Worm (Caenorhabditis elegans): Measurements from ENCODE around the gene Y59H11AM.4.

The Y59H11AM.4 gene

DNA sequence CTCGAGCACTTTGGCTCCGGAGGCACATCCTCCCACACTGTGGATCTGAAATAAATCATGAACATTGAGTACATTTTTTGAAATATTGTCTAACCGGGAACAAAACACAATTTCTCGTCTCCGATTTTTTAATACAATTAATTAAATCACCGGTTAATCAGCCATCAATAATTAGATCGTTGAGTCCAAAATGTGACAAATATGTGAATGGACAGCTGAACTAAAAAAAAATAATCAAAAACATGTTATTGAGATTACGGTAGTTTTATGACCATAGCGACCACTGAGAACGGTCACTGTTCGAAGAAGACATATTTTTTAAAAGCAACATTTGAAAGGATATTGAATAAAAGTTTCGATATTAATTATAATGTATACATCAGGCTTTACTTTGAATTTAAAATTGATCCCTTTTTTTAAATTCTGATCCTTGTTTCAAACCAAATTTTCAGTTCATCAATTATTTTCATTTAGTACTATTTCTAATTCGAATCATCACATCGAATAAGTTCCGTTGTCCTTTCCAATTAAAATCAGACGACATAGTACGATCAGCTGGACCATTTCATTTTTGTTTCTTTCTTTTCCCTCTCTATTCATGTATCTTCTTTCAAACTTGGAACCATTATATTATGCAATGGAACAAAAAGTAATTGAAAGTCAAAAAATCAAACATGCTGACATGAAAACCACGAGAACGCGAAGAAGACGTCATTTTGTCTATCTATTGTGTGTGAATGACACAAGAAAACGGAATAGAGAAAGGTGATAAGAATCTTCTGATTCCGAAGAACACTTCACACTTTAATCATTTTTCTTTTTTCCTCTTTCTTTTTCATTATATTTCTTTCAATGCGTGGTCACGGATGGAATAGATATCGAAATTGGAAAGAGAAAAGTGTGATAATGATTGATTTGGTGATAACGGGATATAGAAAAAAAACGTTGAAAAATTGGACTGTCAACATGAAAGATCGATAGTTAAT is 39.8 kb downstream of the Y59H11AM.4 start (continued):
- no peak for TF ChIP-seq vab-7 (GFP tag; IDR thresholded peaks at IDR 0.05)
- TF ChIP-seq zfp-2 (tag; optimal IDR thresholded peaks at IDR 0.05), result no peak
- TF ChIP-seq php-3 (GFP tag; IDR thresholded peaks at IDR 0.05), result peak; percentile 97
- peak; percentile 15 for TF ChIP-seq lin-13 (GFP tag; optimal IDR thresholded peaks at IDR 0.05)
- no peak for TF ChIP-seq ceh-28 (tag; optimal IDR thresholded peaks at IDR 0.05)
- TF ChIP-seq nhr-25 (tag; optimal IDR thresholded peaks at IDR 0.05; ENCODE audit: borderline replicate concordance, insufficient read depth), result peak; percentile 74
- TF ChIP-seq lin-39 (tag; optimal IDR thresholded peaks at IDR 0.05), result no peak

DNA sequence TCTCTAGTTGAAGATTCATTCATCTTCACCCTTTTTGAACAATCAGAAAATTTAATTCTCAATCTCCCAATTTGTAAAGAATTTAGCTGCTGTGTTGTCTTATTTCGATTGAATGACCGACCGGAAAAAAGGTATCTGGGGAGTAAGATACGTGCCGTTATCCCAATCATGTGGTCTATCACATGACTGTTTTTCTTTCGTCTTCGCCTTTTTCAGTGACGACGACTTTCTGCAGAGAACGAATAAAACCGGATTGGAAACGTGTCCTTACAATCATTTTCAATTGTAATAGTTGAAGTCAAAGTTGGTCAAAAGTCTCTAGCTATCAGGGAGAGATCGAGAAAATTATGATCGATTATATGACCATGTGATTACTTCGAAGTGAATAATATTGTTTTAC is 41.1 kb downstream of the Y59H11AM.4 start:
- TF ChIP-seq snpc-4 (tag; optimal IDR thresholded peaks at IDR 0.05) (no peak), egl-43 (GFP tag; IDR thresholded peaks at IDR 0.05) (no peak), hif-1 (tag; optimal IDR thresholded peaks at IDR 0.05) (peak; percentile 28 to 67), ctbp-1 (GFP tag; IDR thresholded peaks at IDR 0.05) (0 out of 2 replicates have a peak, but pooled peaks have one; percentile 8), nhr-6 (tag; optimal IDR thresholded peaks at IDR 0.05) (no peak), F26F4.8 (GFP tag; conservative IDR thresholded peaks at IDR 0.05) (no peak), nhr-28 (tag; optimal IDR thresholded peaks at IDR 0.05) (peak; percentile 75), tag-97 (GFP tag; IDR thresholded peaks at IDR 0.05) (no peak), zfp-2 (tag; optimal IDR thresholded peaks at IDR 0.05) (no peak), hlh-30 (tag; optimal IDR thresholded peaks at IDR 0.05; ENCODE audit: insufficient read depth) (peak; percentile 82), Y48G9A.11 (GFP tag; IDR thresholded peaks at IDR 0.05) (no peak), ZK337.2 (GFP tag; IDR thresholded peaks at IDR 0.05) (no peak), aly-2 (tag; optimal IDR thresholded peaks at IDR 0.05) (no peak), hlh-11 (tag; optimal IDR thresholded peaks at IDR 0.05) (peak; percentile 74), mxl-3 (GFP tag; optimal IDR thresholded peaks at IDR 0.05) (peak; percentile 43), unc-130 (GFP tag; optimal IDR thresholded peaks at IDR 0.05) (no peak), pqm-1 (tag; optimal IDR thresholded peaks at IDR 0.05) (no peak), nhr-11 (tag; optimal IDR thresholded peaks at IDR 0.05) (no peak), mep-1 (tag; optimal IDR thresholded peaks at IDR 0.05) (peak; percentile 43), daf-19 (GFP tag; conservative IDR thresholded peaks at IDR 0.05) (no peak), Y105C5A.15 (GFP tag; IDR thresholded peaks at IDR 0.05) (no peak), daf-8 (GFP tag; IDR thresholded peaks at IDR 0.05) (no peak), cey-2 (tag; optimal IDR thresholded peaks at IDR 0.05; ENCODE audit: borderline replicate concordance, insufficient read depth) (peak; percentile 55), php-3 (GFP tag; IDR thresholded peaks at IDR 0.05) (no peak), zfp-3 (GFP tag; conservative IDR thresholded peaks at IDR 0.05) (0 out of 2 replicates have a peak, but pooled peaks have one; percentile 14), mdl-1 (tag; optimal IDR thresholded peaks at IDR 0.05) (peak in 1 of 2 experiments; percentile 63), madf-5 (GFP tag; IDR thresholded peaks at IDR 0.05) (no peak), sdz-12 (GFP tag; optimal IDR thresholded peaks at IDR 0.05) (no peak), nhr-25 (tag; optimal IDR thresholded peaks at IDR 0.05; ENCODE audit: borderline replicate concordance, insufficient read depth) (peak; percentile 18), T20F7.1 (GFP tag; optimal IDR thresholded peaks at IDR 0.05) (no peak), nhr-42 (GFP tag; IDR thresholded peaks at IDR 0.05) (no peak), mes-2 (tag; optimal IDR thresholded peaks at IDR 0.05; ENCODE audit: poor library complexity, severe bottlenecking) (peak; percentile 33), nhr-48 (tag; optimal IDR thresholded peaks at IDR 0.05) (peak; percentile 83), daf-16 (GFP tag; optimal IDR thresholded peaks at IDR 0.05) (no peak), daf-16 (tag; optimal IDR thresholded peaks at IDR 0.05) (no peak), zip-11 (GFP tag; IDR thresholded peaks at IDR 0.05) (no peak), aha-1 (tag) (peak; percentile 94), ceh-20 (GFP tag; IDR thresholded peaks at IDR 0.05) (peak; percentile 20; the same call in 1 of the 2 replicates), skn-1 (tag; optimal IDR thresholded peaks at IDR 0.05) (no peak), rbr-2 (tag; optimal IDR thresholded peaks at IDR 0.05) (peak; percentile 6), tra-1 (GFP tag; IDR thresholded peaks at IDR 0.05) (no peak), ztf-11 (tag; optimal IDR thresholded peaks at IDR 0.05) (no peak), dmd-6 (GFP tag; IDR thresholded peaks at IDR 0.05) (peak; percentile 69)
